Fruit fly (Drosophila melanogaster) whole organism, embryonic: ENCODE measurements around the gene EMC3.

Experiments used
- CG10209 ChIP-seq: fragments of 200-800 bp; sonication (Bioruptor generic); optimal IDR thresholded peaks from 3 replicates; lab custom pipeline; 2017; ENCODE audit warnings: missing biosample characterization, mild to moderate bottlenecking, missing genetic modification characterization, missing genetic modification reagents
- CG10979 ChIP-seq: fragments of 200-800 bp; sonication (Bioruptor generic); optimal IDR thresholded peaks from 2 replicates; lab custom pipeline; 2018; ENCODE audit warnings: missing biosample characterization, mild to moderate bottlenecking, missing genetic modification characterization, moderate library complexity
- CG12219 ChIP-seq: fragments of 200-800 bp; sonication (Bioruptor generic); optimal IDR thresholded peaks from 3 replicates; lab custom pipeline; 2018; ENCODE audit warnings: missing biosample characterization, mild to moderate bottlenecking, missing genetic modification characterization
- CG12391 ChIP-seq: fragments of 200-800 bp; sonication (Bioruptor generic); optimal IDR thresholded peaks from 3 replicates; lab custom pipeline; 2018; ENCODE audit warnings: missing biosample characterization, mild to moderate bottlenecking, missing genetic modification characterization, moderate library complexity
- CG12769 ChIP-seq: fragments of 200-800 bp; sonication (Bioruptor generic); optimal IDR thresholded peaks from 2 replicates; lab custom pipeline; 2019; ENCODE audit warnings: missing biosample characterization, mild to moderate bottlenecking, missing genetic modification characterization, moderate library complexity
- CG13123 ChIP-seq: fragments of 200-800 bp; sonication (Bioruptor generic); optimal IDR thresholded peaks from 2 replicates; lab custom pipeline; 2016; ENCODE audit warnings: missing biosample characterization, missing genetic modification characterization
- CG13624 ChIP-seq: fragments of 200-800 bp; sonication (Bioruptor generic); optimal IDR thresholded peaks from 2 replicates; lab custom pipeline; 2016; ENCODE audit warnings: missing biosample characterization, missing genetic modification characterization
- CG14710 ChIP-seq: fragments of 200-800 bp; sonication (Bioruptor generic); optimal IDR thresholded peaks from 3 replicates; lab custom pipeline; 2019; ENCODE audit warnings: missing biosample characterization, mild to moderate bottlenecking, missing genetic modification characterization, moderate library complexity
- CG14965 ChIP-seq: fragments of 200-800 bp; sonication (Bioruptor generic); optimal IDR thresholded peaks from 2 replicates; lab custom pipeline; 2016; ENCODE audit warnings: missing biosample characterization, missing genetic modification characterization, borderline replicate concordance
- CG16815 ChIP-seq: fragments of 200-800 bp; sonication (Bioruptor generic); optimal IDR thresholded peaks from 3 replicates; lab custom pipeline; 2017; ENCODE audit warnings: missing biosample characterization, mild to moderate bottlenecking, missing genetic modification characterization
- CG18011 ChIP-seq: fragments of 200-800 bp; sonication (Bioruptor generic); optimal IDR thresholded peaks from 2 replicates; lab custom pipeline; 2017; ENCODE audit warnings: missing biosample characterization, missing genetic modification characterization, mild to moderate bottlenecking, moderate library complexity, missing genotype
- CG18262 ChIP-seq: fragments of 200-800 bp; optimal IDR thresholded peaks from 3 replicates; lab custom pipeline; 2019; ENCODE audit warnings: missing biosample characterization, mild to moderate bottlenecking, missing genetic modification characterization, moderate library complexity
- CG18599 ChIP-seq: fragments of 200-800 bp; sonication (Bioruptor generic); optimal IDR thresholded peaks from 3 replicates; lab custom pipeline; 2017; ENCODE audit warnings: missing biosample characterization, missing genetic modification characterization, mild to moderate bottlenecking, moderate library complexity, missing genetic modification reagents
- CG2712 ChIP-seq: fragments of 200-800 bp; optimal IDR thresholded peaks from 3 replicates; lab custom pipeline; 2019; ENCODE audit warnings: missing biosample characterization, mild to moderate bottlenecking, missing genetic modification characterization, moderate library complexity
- CG2889 ChIP-seq: fragments of 200-800 bp; sonication (Bioruptor generic); IDR thresholded peaks from 3 replicates; pipeline ENCODE4 v1.3.6; 2022; ENCODE audit warnings: missing biosample characterization, missing genetic modification characterization
- CG31441 ChIP-seq: fragments of 200-800 bp; sonication (Bioruptor generic); IDR thresholded peaks from 2 replicates; pipeline ENCODE4 v1.3.6; 2022; ENCODE audit warnings: missing biosample characterization, missing genetic modification characterization
- CG32772 ChIP-seq: fragments of 200-800 bp; sonication (Bioruptor generic); IDR thresholded peaks from 2 replicates; pipeline ENCODE4 v1.3.6; 2022; ENCODE audit warnings: missing biosample characterization, missing genetic modification characterization
- CG33213 ChIP-seq: fragments of 200-800 bp; sonication (Bioruptor generic); optimal IDR thresholded peaks from 3 replicates; lab custom pipeline; 2016; ENCODE audit warnings: missing biosample characterization, missing genetic modification characterization
- CG7372 ChIP-seq: fragments of 200-800 bp; sonication (Bioruptor generic); IDR thresholded peaks from 2 replicates; pipeline ENCODE4 v1.3.6; 2022; ENCODE audit warnings: missing biosample characterization, missing genetic modification characterization
- CG7839 ChIP-seq: fragments of 200-800 bp; sonication (Bioruptor generic); optimal IDR thresholded peaks from 3 replicates; lab custom pipeline; 2018; ENCODE audit warnings: missing biosample characterization, mild to moderate bottlenecking, missing genetic modification characterization, moderate library complexity
- D19A ChIP-seq: fragments of 200-800 bp; optimal IDR thresholded peaks from 3 replicates; lab custom pipeline; 2019; ENCODE audit warnings: missing biosample characterization, mild to moderate bottlenecking, missing genetic modification characterization, moderate library complexity
- Doc2 ChIP-seq: fragments of 200-800 bp; sonication (Bioruptor generic); IDR thresholded peaks from 2 replicates; pipeline ENCODE4 v1.3.6; 2022; ENCODE audit warnings: missing biosample characterization, missing genetic modification characterization
- Fer3 ChIP-seq: fragments of 200-800 bp; sonication (Bioruptor generic); optimal IDR thresholded peaks from 2 replicates; lab custom pipeline; 2018; ENCODE audit warnings: missing biosample characterization, mild to moderate bottlenecking, missing genetic modification characterization, moderate library complexity
- Gug ChIP-seq: fragments of 200-800 bp; sonication (Bioruptor generic); IDR thresholded peaks from 4 replicates; pipeline ENCODE4 v1.3.6; 2022; ENCODE audit warnings: missing biosample characterization, missing genetic modification characterization
- HLH54F ChIP-seq: fragments of 200-800 bp; sonication (Bioruptor generic); optimal IDR thresholded peaks from 3 replicates; lab custom pipeline; 2016; ENCODE audit warnings: missing biosample characterization, missing genetic modification characterization
- HmgD ChIP-seq: fragments of 200-800 bp; sonication (Bioruptor generic); optimal IDR thresholded peaks from 3 replicates; lab custom pipeline; 2016; ENCODE audit warnings: missing biosample characterization, missing genetic modification characterization
- Hr51 ChIP-seq, 2 experiments: fragments of 200-800 bp; sonication (Bioruptor generic); optimal IDR thresholded peaks; 2 replicates in 1 of 2; 3 replicates in 1 of 2; lab custom pipeline; 2016 to 2018; ENCODE audit warnings: missing biosample characterization in 2 of 2, missing genetic modification characterization in 2 of 2, mild to moderate bottlenecking in 1 of 2, moderate library complexity in 1 of 2
- Med ChIP-seq: fragments of 200-800 bp; sonication (Bioruptor generic); peaks from one replicate; lab custom pipeline; 2016; ENCODE audit warnings: missing biosample characterization, missing genetic modification characterization, mild to moderate bottlenecking, inconsistent platforms, moderate library complexity
- PHDP ChIP-seq: fragments of 200-800 bp; sonication (Bioruptor generic); optimal IDR thresholded peaks from 3 replicates; lab custom pipeline; 2018; ENCODE audit warnings: missing biosample characterization, mild to moderate bottlenecking, missing genetic modification characterization, moderate library complexity
- Poxn ChIP-seq: fragments of 200-800 bp; sonication (Bioruptor generic); IDR thresholded peaks from 2 replicates; pipeline ENCODE4 v1.3.6; 2022; ENCODE audit warnings: missing biosample characterization, missing genetic modification characterization
- croc ChIP-seq: fragments of 200-800 bp; sonication (Bioruptor generic); conservative IDR thresholded peaks from 3 replicates; pipeline ENCODE4 v1.3.6; 2022; ENCODE audit warnings: missing biosample characterization, missing genetic modification characterization
- dimm ChIP-seq: fragments of 200-800 bp; sonication (Bioruptor generic); IDR thresholded peaks from 2 replicates; pipeline ENCODE4 v1.3.6; 2022; ENCODE audit warnings: missing biosample characterization, missing genetic modification characterization
- dmrt11E ChIP-seq: fragments of 200-800 bp; sonication (Bioruptor generic); optimal IDR thresholded peaks from 3 replicates; lab custom pipeline; 2018; ENCODE audit warnings: missing biosample characterization, mild to moderate bottlenecking, missing genetic modification characterization, moderate library complexity
- dmrt99B ChIP-seq: fragments of 200-800 bp; sonication (Bioruptor generic); optimal IDR thresholded peaks from 2 replicates; lab custom pipeline; 2018; ENCODE audit warnings: missing biosample characterization, mild to moderate bottlenecking, missing genetic modification characterization, moderate library complexity
- exex ChIP-seq: fragments of 200-800 bp; sonication (Bioruptor generic); optimal IDR thresholded peaks from 4 replicates; lab custom pipeline; 2018; ENCODE audit warnings: missing biosample characterization, mild to moderate bottlenecking, missing genetic modification characterization, moderate library complexity
- fd3F ChIP-seq: fragments of 200-800 bp; sonication (Bioruptor generic); optimal IDR thresholded peaks from 2 replicates; lab custom pipeline; 2018; ENCODE audit warnings: missing biosample characterization, mild to moderate bottlenecking, missing genetic modification characterization, moderate library complexity
- grn ChIP-seq: fragments of 200-800 bp; sonication (Bioruptor generic); optimal IDR thresholded peaks from 3 replicates; lab custom pipeline; 2017; ENCODE audit warnings: missing biosample characterization, missing genetic modification characterization
- gsb-n ChIP-seq: fragments of 200-800 bp; sonication (Bioruptor generic); optimal IDR thresholded peaks from 3 replicates; lab custom pipeline; 2018; ENCODE audit warnings: missing biosample characterization, mild to moderate bottlenecking, missing genetic modification characterization
- mam ChIP-seq: fragments of 200-800 bp; sonication (Bioruptor generic); optimal IDR thresholded peaks from 3 replicates; lab custom pipeline; 2016; ENCODE audit warnings: missing biosample characterization, missing genetic modification characterization
- mirr ChIP-seq: fragments of 200-800 bp; sonication (Bioruptor generic); optimal IDR thresholded peaks from 3 replicates; lab custom pipeline; 2018; ENCODE audit warnings: missing biosample characterization, mild to moderate bottlenecking, missing genetic modification characterization
- nmo ChIP-seq: fragments of 200-800 bp; sonication (Bioruptor generic); optimal IDR thresholded peaks from 2 replicates; lab custom pipeline; 2018; ENCODE audit warnings: missing biosample characterization, mild to moderate bottlenecking, missing genetic modification characterization, moderate library complexity
- odd ChIP-seq: fragments of 200-800 bp; sonication (Bioruptor generic); optimal IDR thresholded peaks from 2 replicates; lab custom pipeline; 2017; ENCODE audit warnings: missing biosample characterization, mild to moderate bottlenecking, missing genetic modification characterization
- phol ChIP-seq: fragments of 200-800 bp; sonication (Bioruptor generic); optimal IDR thresholded peaks from 3 replicates; lab custom pipeline; 2018; ENCODE audit warnings: missing biosample characterization, mild to moderate bottlenecking, missing genetic modification characterization, moderate library complexity
- pita ChIP-seq: fragments of 200-800 bp; sonication (Bioruptor generic); optimal IDR thresholded peaks from 2 replicates; lab custom pipeline; 2017; ENCODE audit warnings: missing biosample characterization, mild to moderate bottlenecking, missing genetic modification characterization
- prd ChIP-seq, 3 experiments: fragments of >200 bp in 2 of 3; fragments of 200-800 bp in 1 of 3; sonication (Bioruptor generic) in 1 of 3; optimal IDR thresholded peaks in 2 of 3; IDR thresholded peaks in 1 of 3; 2 replicates in 2 of 3; 3 replicates in 1 of 3; pipeline versions ENCODE4 v1.3.6 to Lab custom; 2017 to 2022; ENCODE audit warnings: missing biosample characterization in 1 of 3, missing genetic modification characterization in 1 of 3
- row ChIP-seq: fragments of 200-800 bp; sonication (Bioruptor generic); IDR thresholded peaks from 3 replicates; pipeline ENCODE4 v1.3.6; 2022; ENCODE audit warnings: missing biosample characterization, missing genetic modification characterization
- sd ChIP-seq: fragments of 200-800 bp; sonication (Bioruptor generic); optimal IDR thresholded peaks from 3 replicates; lab custom pipeline; 2018; ENCODE audit warnings: missing biosample characterization, mild to moderate bottlenecking, missing genetic modification characterization, moderate library complexity
- trem ChIP-seq: fragments of 200-800 bp; optimal IDR thresholded peaks from 3 replicates; lab custom pipeline; 2019; ENCODE audit warnings: missing biosample characterization, mild to moderate bottlenecking, missing genetic modification characterization, moderate library complexity

EMC3 gene

DNA sequence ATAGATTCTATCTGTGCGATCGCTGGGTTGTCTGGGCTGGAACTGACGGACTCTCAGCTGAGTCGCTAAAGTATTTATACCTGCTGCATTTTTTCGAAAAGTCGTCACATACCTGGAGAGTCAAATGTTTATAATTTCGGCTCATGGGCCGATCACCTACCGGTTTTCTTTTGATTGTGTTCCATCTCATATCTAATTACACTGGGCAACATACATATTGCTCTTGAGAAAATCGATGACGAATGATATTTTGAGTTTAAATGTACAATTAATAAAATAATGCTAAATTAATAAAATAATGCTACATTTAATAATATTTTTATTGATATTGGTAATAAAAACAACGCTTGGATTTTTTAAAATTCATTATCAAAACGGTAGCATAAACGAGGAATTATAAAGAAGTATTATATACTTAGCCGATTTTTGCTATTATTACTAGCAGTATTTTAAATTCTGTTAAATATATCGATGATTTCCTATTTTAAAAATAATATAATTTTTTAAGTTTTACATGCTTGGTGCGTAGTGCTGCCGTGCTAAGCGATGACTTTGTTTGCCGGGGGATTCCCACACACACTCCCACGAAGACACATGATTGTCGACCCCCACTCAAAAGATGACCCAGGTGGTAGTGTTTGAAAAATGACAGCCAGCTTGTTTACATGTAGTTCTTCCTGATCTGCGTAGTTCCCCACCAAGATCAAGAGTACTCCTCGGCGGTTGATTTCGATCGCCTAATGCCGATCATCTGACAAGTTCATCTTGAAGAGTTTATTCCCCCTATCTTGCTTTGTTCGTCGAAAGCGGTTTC, 42.8 kb downstream of the EMC3 start, which contains the start of gene CG7294 (continued):
- peak; percentile 56 for TF ChIP-seq dmrt11E
- TF ChIP-seq CG18011 (GFP tag; lab: Kevin White, UChicago), result no peak
- peak; percentile 11 for TF ChIP-seq gsb-n (tag; lab: Kevin White, UChicago)
- TF ChIP-seq CG10979, result peak; percentile 54
- no peak for TF ChIP-seq Doc2 (GFP tag; lab: Robert Waterston, UW)
- TF ChIP-seq CG12391 (tag; lab: Kevin White, UChicago), result peak; percentile 37
- TF ChIP-seq Med, result no peak
- TF ChIP-seq CG32772 (GFP tag; lab: Robert Waterston, UW), result no peak
- peak; percentile 42 for TF ChIP-seq grn (GFP tag; lab: Kevin White, UChicago)
- TF ChIP-seq pita (GFP tag; lab: Kevin White, UChicago), result no peak
- peak; percentile 72 for TF ChIP-seq CG18262 (tag; lab: Kevin White, UChicago)
- peak; percentile 38 for TF ChIP-seq phol (tag; lab: Kevin White, UChicago)
- TF ChIP-seq CG13123 (GFP tag; lab: Kevin White, UChicago), result no peak
- TF ChIP-seq dmrt99B, result peak; percentile 19
- TF ChIP-seq PHDP (tag; lab: Kevin White, UChicago), result peak; percentile 36
- TF ChIP-seq prd (optimal IDR thresholded peaks at IDR 0.05; lab: Kevin White, UChicago), result no peak
- TF ChIP-seq prd (GFP tag; IDR thresholded peaks at IDR 0.05; lab: Robert Waterston, UW), result no peak
- peak; percentile 37 for TF ChIP-seq nmo (GFP tag; lab: Kevin White, UChicago)
- TF ChIP-seq CG16815 (GFP tag; lab: Kevin White, UChicago), result no peak
- peak; percentile 21; the same call in 1 of the 3 replicates for TF ChIP-seq row (GFP tag; lab: Robert Waterston, UW)
- TF ChIP-seq CG31441 (GFP tag; lab: Robert Waterston, UW), result peak; percentile 63
- no peak for TF ChIP-seq odd (GFP tag; lab: Kevin White, UChicago)
- peak; percentile 63 for TF ChIP-seq CG2712 (tag; lab: Kevin White, UChicago)
- no peak for TF ChIP-seq dimm (GFP tag; lab: Robert Waterston, UW)
- no peak for TF ChIP-seq exex (tag; lab: Kevin White, UChicago)
- TF ChIP-seq croc, result no peak
- TF ChIP-seq D19A (tag; lab: Kevin White, UChicago), result peak; percentile 45
- no peak for TF ChIP-seq CG14965
- TF ChIP-seq CG7839 (tag; lab: Kevin White, UChicago), result peak; percentile 28
- no peak for TF ChIP-seq Fer3
- no peak for TF ChIP-seq CG7372 (GFP tag; lab: Robert Waterston, UW)
- TF ChIP-seq trem (tag; lab: Kevin White, UChicago), result no peak
- peak; percentile 5 for TF ChIP-seq CG10209
- no peak for TF ChIP-seq CG12219 (GFP tag; lab: Kevin White, UChicago)
- TF ChIP-seq Poxn (GFP tag; lab: Robert Waterston, UW), result no peak
- no peak for TF ChIP-seq CG12769
- no peak for TF ChIP-seq HmgD
- TF ChIP-seq sd (tag; lab: Kevin White, UChicago), result peak; percentile 84
- TF ChIP-seq Hr51 (GFP tag; optimal IDR thresholded peaks at IDR 0.05; lab: Kevin White, UChicago), result peak in 1 of 2 experiments; percentile 28
- TF ChIP-seq CG18599 (GFP tag; lab: Kevin White, UChicago), result no peak
- TF ChIP-seq CG33213 (GFP tag; lab: Kevin White, UChicago), result no peak
- TF ChIP-seq CG13624 (GFP tag; lab: Kevin White, UChicago), result no peak
- TF ChIP-seq CG14710 (tag; lab: Kevin White, UChicago), result peak; percentile 20
- no peak for TF ChIP-seq mam (GFP tag; lab: Kevin White, UChicago)
- TF ChIP-seq mirr (GFP tag; lab: Kevin White, UChicago), result no peak
- TF ChIP-seq HLH54F (GFP tag; lab: Kevin White, UChicago), result no peak
- TF ChIP-seq Gug (GFP tag; lab: Robert Waterston, UW), result no peak
- no peak for TF ChIP-seq CG2889 (GFP tag; lab: Robert Waterston, UW)
- no peak for TF ChIP-seq fd3F (GFP tag; lab: Kevin White, UChicago)
